Fruit fly (Drosophila melanogaster): ENCODE data around the gene Cad86C.

Gene Cad86C

DNA sequence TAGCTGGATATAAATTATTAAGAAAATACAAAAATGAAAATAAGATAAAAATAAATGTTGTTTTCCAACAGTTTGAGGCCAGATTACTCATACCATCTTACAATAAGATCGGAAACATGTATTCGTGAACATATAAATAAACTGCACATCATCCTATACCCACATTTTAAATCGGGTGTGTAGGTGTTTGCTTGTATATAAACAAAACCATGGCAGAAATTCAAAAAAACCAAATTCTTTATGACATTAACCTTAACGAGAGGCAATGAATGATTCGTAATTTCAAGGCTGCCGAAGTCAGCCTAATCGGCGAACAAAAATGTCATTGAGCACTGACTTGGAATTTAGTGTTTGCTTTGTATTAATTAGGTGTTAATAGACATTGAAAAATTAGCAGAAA, 48.7 kb upstream of the Cad86C start:
- no peak for TF ChIP-seq bsh (GFP tag; optimal IDR thresholded peaks at IDR 0.05)
- no peak for TF ChIP-seq tap (tag; optimal IDR thresholded peaks at IDR 0.05)
- TF ChIP-seq CG14050 (GFP tag; IDR thresholded peaks at IDR 0.05) = no peak
- TF ChIP-seq Taf1 (GFP tag; IDR thresholded peaks at IDR 0.05) = no peak
- peak; percentile 83; the same call in 2 of the 3 replicates for TF ChIP-seq sr (GFP tag; IDR thresholded peaks at IDR 0.05)
- TF ChIP-seq ftz-f1 (GFP tag; optimal IDR thresholded peaks at IDR 0.05) = peak; percentile 38
- peak; percentile 90 for TF ChIP-seq sd (tag; optimal IDR thresholded peaks at IDR 0.05)

DNA sequence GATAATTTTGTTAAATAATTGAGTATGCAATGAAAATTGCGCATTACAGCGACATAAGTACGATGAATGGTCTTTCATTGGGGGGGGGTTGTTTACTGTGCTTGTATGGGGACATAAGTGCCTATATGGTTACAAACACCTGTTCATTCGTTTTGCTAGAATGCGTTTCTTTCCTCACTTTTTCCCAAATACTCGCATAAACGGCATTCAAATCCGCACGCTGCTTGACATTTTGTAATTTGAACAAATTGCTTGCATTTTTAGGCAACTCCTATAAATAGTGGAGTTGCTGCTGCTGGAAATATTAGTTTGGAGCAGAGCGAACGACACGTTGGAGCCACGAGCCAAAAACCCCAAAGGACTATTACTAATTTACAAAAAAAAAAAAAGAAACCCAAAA, 47.6 kb upstream of the Cad86C start, which contains the start of gene Desi:
Desi (plus strand) TSS at position 301 of the 400 bp plus-strand sequence.
- TF ChIP-seq CG17361 (GFP tag; IDR thresholded peaks at IDR 0.05) = no peak
- no peak for TF ChIP-seq Scr (GFP tag; IDR thresholded peaks at IDR 0.05; ENCODE audit: partially characterized antibody)
- no peak for TF ChIP-seq Six4 (GFP tag; optimal IDR thresholded peaks at IDR 0.05)
- TF ChIP-seq Blimp-1 (GFP tag; optimal IDR thresholded peaks at IDR 0.05) = no peak
- TF ChIP-seq eve (GFP tag; optimal IDR thresholded peaks at IDR 0.05) = no peak
- no peak for TF ChIP-seq CG17385 (GFP tag; optimal IDR thresholded peaks at IDR 0.05)
- TF ChIP-seq h (optimal IDR thresholded peaks at IDR 0.05) = no peak
- TF ChIP-seq ken (GFP tag; IDR thresholded peaks at IDR 0.05) = no peak
- no peak for TF ChIP-seq pita (GFP tag; optimal IDR thresholded peaks at IDR 0.05)
- no peak for TF ChIP-seq btn (GFP tag; optimal IDR thresholded peaks at IDR 0.05)

dm6 chr3R:10780161-10780560, 46.7 kb upstream of the Cad86C start:
- no peak for TF ChIP-seq Spps (tag; optimal IDR thresholded peaks at IDR 0.05)
- no peak for TF ChIP-seq sqz (GFP tag; optimal IDR thresholded peaks at IDR 0.05)
- peak; percentile 67 for TF ChIP-seq CG5180 (GFP tag; optimal IDR thresholded peaks at IDR 0.05)
- peak; percentile 69 for TF ChIP-seq Ets65A (GFP tag)
- TF ChIP-seq CG9797 (GFP tag; optimal IDR thresholded peaks at IDR 0.05) = no peak
- TF ChIP-seq chn (GFP tag; optimal IDR thresholded peaks at IDR 0.05) = no peak

DNA sequence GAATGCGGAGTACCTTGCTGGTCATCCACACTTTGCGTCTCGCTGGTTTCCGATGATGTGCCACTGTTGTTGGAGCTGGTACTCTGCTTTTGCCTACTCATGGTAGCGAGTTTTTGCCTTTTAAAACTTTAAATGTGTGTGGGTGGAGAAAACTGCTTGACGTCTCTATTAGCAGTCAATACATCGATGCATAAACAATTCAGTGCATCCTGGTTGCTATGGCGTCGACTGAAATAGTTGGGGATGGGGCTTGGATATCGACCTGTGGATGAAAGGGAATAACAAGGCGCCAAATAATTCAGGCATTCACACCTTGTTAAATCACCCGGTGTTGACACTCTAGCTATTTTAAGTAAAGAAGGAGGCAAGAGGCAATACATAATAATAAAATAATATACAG, 44.7 kb upstream of the Cad86C start, which contains the start of gene CG42633:
CG42633 (minus strand) TSS at position 101 of the 400 bp plus-strand sequence.
- TF ChIP-seq wdn (GFP tag; IDR thresholded peaks at IDR 0.05) (no peak), CG2202 (tag; optimal IDR thresholded peaks at IDR 0.05) (no peak), ham (GFP tag; IDR thresholded peaks at IDR 0.05) (no peak), CG7556 (GFP tag; optimal IDR thresholded peaks at IDR 0.05) (no peak), CG2875 (GFP tag; optimal IDR thresholded peaks at IDR 0.05) (no peak), Ssrp (tag; optimal IDR thresholded peaks at IDR 0.05) (no peak), sc (optimal IDR thresholded peaks at IDR 0.05) (no peak), sc (GFP tag; optimal IDR thresholded peaks at IDR 0.05) (no peak), twi (tag; optimal IDR thresholded peaks at IDR 0.05) (no peak), CG6175 (GFP tag; IDR thresholded peaks at IDR 0.05) (no peak)

DNA sequence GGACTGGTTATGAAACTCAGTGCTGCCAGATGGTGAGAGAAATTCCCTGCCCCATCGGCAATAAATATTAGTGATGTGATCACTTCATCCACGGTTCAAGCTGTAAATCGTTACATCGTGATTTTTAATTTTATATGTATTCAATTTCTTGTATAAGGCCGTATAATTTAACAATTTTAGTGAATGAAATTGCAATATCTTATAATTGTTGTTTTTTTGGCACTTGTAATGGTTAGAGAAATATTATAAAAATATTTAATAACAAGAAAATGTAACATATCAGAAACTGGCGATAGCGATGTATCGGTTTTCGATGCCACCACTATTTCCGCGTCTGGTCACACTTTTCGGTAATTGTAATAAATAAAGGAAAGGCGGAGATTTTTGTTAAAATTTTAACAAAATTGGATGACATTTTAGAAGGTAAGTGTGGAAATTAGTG, 42.8 kb upstream of the Cad86C start, which contains the start of the genes mRpL37 and Rbp1:
mRpL37 (minus strand) TSS at position 35 of the 442 bp plus-strand sequence.
Rbp1 (plus strand) TSS at position 326 of the 442 bp plus-strand sequence.
- TF ChIP-seq CG11696 (GFP tag; IDR thresholded peaks at IDR 0.05) = no peak
- no peak for TF ChIP-seq HmgD (GFP tag; optimal IDR thresholded peaks at IDR 0.05)
- TF ChIP-seq gt (GFP tag; IDR thresholded peaks at IDR 0.05) = peak; percentile 11; the same call in 1 of the 2 replicates
- TF ChIP-seq fd102C (GFP tag; optimal IDR thresholded peaks at IDR 0.05) = no peak
- no peak for TF ChIP-seq CG12744 (GFP tag; optimal IDR thresholded peaks at IDR 0.05)
- no peak for TF ChIP-seq CG9609 (GFP tag; optimal IDR thresholded peaks at IDR 0.05)
- TF ChIP-seq repo (GFP tag; optimal IDR thresholded peaks at IDR 0.05) = no peak
- no peak for TF ChIP-seq her (GFP tag; optimal IDR thresholded peaks at IDR 0.05)
- no peak for TF ChIP-seq CG12236 (GFP tag; optimal IDR thresholded peaks at IDR 0.05)
- TF ChIP-seq fd64A (GFP tag; optimal IDR thresholded peaks at IDR 0.05) = no peak
- no peak for TF ChIP-seq seq (GFP tag; IDR thresholded peaks at IDR 0.05)
- TF ChIP-seq Aef1 (GFP tag; IDR thresholded peaks at IDR 0.05) = peak; percentile 88
- TF ChIP-seq Hmx (GFP tag; optimal IDR thresholded peaks at IDR 0.05) = no peak
- TF ChIP-seq CG12071 (GFP tag; optimal IDR thresholded peaks at IDR 0.05) = no peak
- peak; percentile 58; the same call in 1 of the 2 replicates for TF ChIP-seq NFAT (GFP tag; IDR thresholded peaks at IDR 0.05)
- TF ChIP-seq Sry-δ (GFP tag; optimal IDR thresholded peaks at IDR 0.05) = peak; percentile 85
